Fruit fly (Drosophila melanogaster) whole organism, embryonic: ENCODE data around the gene CG9747.

Source experiments
- CG10147 ChIP-seq: fragments of 200-800 bp; sonication (Bioruptor generic); optimal IDR thresholded peaks from 2 replicates; lab custom pipeline; 2019; ENCODE audit warnings: missing biosample characterization, mild to moderate bottlenecking, missing genetic modification characterization, moderate library complexity
- CG10366 ChIP-seq: fragments of 200-800 bp; sonication (Bioruptor generic); IDR thresholded peaks from 2 replicates; pipeline ENCODE4 v1.3.6; 2022; ENCODE audit warnings: missing biosample characterization, missing genetic modification characterization
- CG10565 ChIP-seq: fragments of 200-800 bp; sonication (Bioruptor generic); optimal IDR thresholded peaks from 3 replicates; lab custom pipeline; 2016; ENCODE audit warnings: missing biosample characterization, mild to moderate bottlenecking, missing genetic modification characterization
- CG11398 ChIP-seq: fragments of 200-800 bp; sonication (Bioruptor generic); optimal IDR thresholded peaks from 2 replicates; lab custom pipeline; 2016; ENCODE audit warnings: missing biosample characterization, missing genetic modification characterization
- CG12659 ChIP-seq: fragments of 200-800 bp; sonication (Bioruptor generic); optimal IDR thresholded peaks from 3 replicates; lab custom pipeline; 2017; ENCODE audit warnings: mild to moderate bottlenecking, missing biosample characterization, missing genetic modification reagents, missing genetic modification characterization
- CG1529 ChIP-seq: fragments of 200-800 bp; sonication (Bioruptor generic); optimal IDR thresholded peaks from 3 replicates; lab custom pipeline; 2018; ENCODE audit warnings: missing biosample characterization, missing genetic modification characterization
- CG15514 ChIP-seq: fragments of 200-800 bp; sonication (Bioruptor generic); optimal IDR thresholded peaks from 3 replicates; lab custom pipeline; 2017; ENCODE audit warnings: missing biosample characterization, missing genetic modification characterization, mild to moderate bottlenecking, moderate library complexity, missing genetic modification reagents
- CG1647 ChIP-seq: fragments of 200-800 bp; sonication (Bioruptor generic); optimal IDR thresholded peaks from 3 replicates; lab custom pipeline; 2016; ENCODE audit warnings: missing biosample characterization, missing genetic modification characterization
- CG16863 ChIP-seq: fragments of 200-800 bp; sonication (Bioruptor generic); optimal IDR thresholded peaks from 3 replicates; lab custom pipeline; 2016; ENCODE audit warnings: missing biosample characterization, missing genetic modification characterization
- CG17328 ChIP-seq: fragments of 200-800 bp; sonication (Bioruptor generic); IDR thresholded peaks from 2 replicates; pipeline ENCODE4 v1.3.6; 2022; ENCODE audit warnings: missing biosample characterization, missing genetic modification characterization
- CG17359 ChIP-seq: fragments of 200-800 bp; sonication (Bioruptor generic); optimal IDR thresholded peaks from 3 replicates; lab custom pipeline; 2018; ENCODE audit warnings: missing biosample characterization, mild to moderate bottlenecking, missing genetic modification characterization, moderate library complexity
- CG17361 ChIP-seq: fragments of 200-800 bp; sonication (Bioruptor generic); IDR thresholded peaks from 3 replicates; pipeline ENCODE4 v1.3.6; 2022; ENCODE audit warnings: missing biosample characterization, missing genetic modification characterization
- CG17912 ChIP-seq: fragments of 200-800 bp; sonication (Bioruptor generic); optimal IDR thresholded peaks from 2 replicates; lab custom pipeline; 2018; ENCODE audit warnings: missing biosample characterization, mild to moderate bottlenecking, missing genetic modification characterization
- CG2678 ChIP-seq: fragments of 200-800 bp; sonication (Bioruptor generic); optimal IDR thresholded peaks from 3 replicates; lab custom pipeline; 2019; ENCODE audit warnings: missing biosample characterization, mild to moderate bottlenecking, missing genetic modification characterization, moderate library complexity
- CG32532 ChIP-seq: fragments of 200-800 bp; sonication (Bioruptor generic); IDR thresholded peaks from 2 replicates; pipeline ENCODE4 v1.3.6; 2022; ENCODE audit warnings: missing biosample characterization, missing genetic modification characterization
- CG32767 ChIP-seq: fragments of 200-800 bp; sonication (Bioruptor generic); IDR thresholded peaks from 2 replicates; pipeline ENCODE4 v1.3.6; 2022; ENCODE audit warnings: missing biosample characterization, missing genetic modification characterization
- CG3847 ChIP-seq: fragments of 200-800 bp; sonication (Bioruptor generic); IDR thresholded peaks from 2 replicates; pipeline ENCODE4 v1.3.6; 2022; ENCODE audit warnings: missing biosample characterization, missing genetic modification characterization
- CG3995 ChIP-seq: fragments of 200-800 bp; sonication (Bioruptor generic); optimal IDR thresholded peaks from 3 replicates; lab custom pipeline; 2016; ENCODE audit warnings: missing biosample characterization, missing genetic modification characterization
- CG4282 ChIP-seq: fragments of 200-800 bp; sonication (Bioruptor generic); optimal IDR thresholded peaks from 2 replicates; lab custom pipeline; 2016; ENCODE audit warnings: missing biosample characterization, missing genetic modification characterization
- CG4854 ChIP-seq: fragments of 200-800 bp; sonication (Bioruptor generic); optimal IDR thresholded peaks from 2 replicates; lab custom pipeline; 2016; ENCODE audit warnings: missing biosample characterization, missing genetic modification characterization, inconsistent platforms
- CG5180 ChIP-seq: fragments of 200-800 bp; sonication (Bioruptor generic); optimal IDR thresholded peaks from 3 replicates; lab custom pipeline; 2017; ENCODE audit warnings: missing biosample characterization, missing genetic modification characterization, mild to moderate bottlenecking, moderate library complexity, missing genetic modification reagents
- CG6813 ChIP-seq: fragments of 200-800 bp; sonication (Bioruptor generic); optimal IDR thresholded peaks from 2 replicates; lab custom pipeline; 2017; ENCODE audit warnings: missing biosample characterization, missing genetic modification characterization, mild to moderate bottlenecking, moderate library complexity, missing genetic modification reagents
- CG8290 ChIP-seq, 3 experiments: fragments of 200-800 bp; sonication (Bioruptor generic); optimal IDR thresholded peaks; 2 replicates each; lab custom pipeline; 2016 to 2019; ENCODE audit warnings: missing biosample characterization in 3 of 3, missing genetic modification characterization in 3 of 3, mild to moderate bottlenecking in 2 of 3, moderate library complexity in 1 of 3
- CrebB ChIP-seq: fragments of 200-800 bp; sonication (Bioruptor generic); optimal IDR thresholded peaks from 3 replicates; lab custom pipeline; 2018; ENCODE audit warnings: missing biosample characterization, mild to moderate bottlenecking, missing genetic modification characterization
- HLH4C ChIP-seq: fragments of 200-800 bp; sonication (Bioruptor generic); IDR thresholded peaks from 3 replicates; pipeline ENCODE4 v1.3.6; 2022; ENCODE audit warnings: missing biosample characterization, missing genetic modification characterization; ENCODE audit not compliant: partially characterized antibody
- Hand ChIP-seq: fragments of 200-800 bp; sonication (Bioruptor generic); optimal IDR thresholded peaks from 2 replicates; lab custom pipeline; 2017; ENCODE audit warnings: mild to moderate bottlenecking, missing biosample characterization, missing genetic modification reagents, missing genetic modification characterization
- MBD-R2 ChIP-seq: fragments of 200-800 bp; sonication (Bioruptor generic); IDR thresholded peaks from 2 replicates; pipeline ENCODE4 v1.3.6; 2022; ENCODE audit warnings: missing biosample characterization, missing genetic modification characterization
- Med ChIP-seq: fragments of 200-800 bp; sonication (Bioruptor generic); peaks from one replicate; lab custom pipeline; 2016; ENCODE audit warnings: missing biosample characterization, missing genetic modification characterization, mild to moderate bottlenecking, inconsistent platforms, moderate library complexity
- Meics ChIP-seq: fragments of 200-800 bp; sonication (Bioruptor generic); optimal IDR thresholded peaks from 2 replicates; lab custom pipeline; 2017; ENCODE audit warnings: missing biosample characterization, mild to moderate bottlenecking, missing genetic modification characterization
- NFAT ChIP-seq: fragments of 200-800 bp; sonication (Bioruptor generic); IDR thresholded peaks from 2 replicates; pipeline ENCODE4 v1.3.6; 2022; ENCODE audit warnings: missing biosample characterization, missing genetic modification characterization
- NfI ChIP-seq: fragments of 200-800 bp; sonication (Bioruptor generic); optimal IDR thresholded peaks from 3 replicates; lab custom pipeline; 2018; ENCODE audit warnings: missing biosample characterization, mild to moderate bottlenecking, missing genetic modification characterization, moderate library complexity
- Ravus ChIP-seq: fragments of 200-800 bp; sonication (Bioruptor generic); IDR thresholded peaks from 2 replicates; pipeline ENCODE4 v1.3.6; 2022; ENCODE audit warnings: missing biosample characterization, missing genetic modification characterization
- Sox100B ChIP-seq: fragments of 200-800 bp; sonication (Bioruptor generic); optimal IDR thresholded peaks from 3 replicates; lab custom pipeline; 2018; ENCODE audit warnings: missing biosample characterization, mild to moderate bottlenecking, missing genetic modification characterization
- Trl ChIP-seq, 3 experiments: fragments of >200 bp in 2 of 3; fragments of 200-800 bp in 1 of 3; sonication (Bioruptor generic) in 1 of 3; optimal IDR thresholded peaks; 2 replicates in 1 of 3; 3 replicates in 2 of 3; lab custom pipeline; 2016 to 2017; ENCODE audit warnings: missing biosample characterization in 1 of 3, missing genetic modification characterization in 1 of 3
- Xbp1 ChIP-seq: fragments of 200-800 bp; sonication (Bioruptor generic); optimal IDR thresholded peaks from 3 replicates; lab custom pipeline; 2016; ENCODE audit warnings: missing biosample characterization, mild to moderate bottlenecking, missing genetic modification characterization
- caup ChIP-seq: fragments of 200-800 bp; sonication (Bioruptor generic); optimal IDR thresholded peaks from 3 replicates; lab custom pipeline; 2017; ENCODE audit warnings: missing biosample characterization, mild to moderate bottlenecking, missing genetic modification characterization, moderate library complexity; ENCODE audit not compliant: severe bottlenecking
- chinmo ChIP-seq: fragments of 200-800 bp; sonication (Bioruptor generic); IDR thresholded peaks from 4 replicates; pipeline ENCODE4 v1.3.6; 2022; ENCODE audit warnings: missing biosample characterization, missing genetic modification characterization; ENCODE audit not compliant: partially characterized antibody
- chn ChIP-seq: fragments of 200-800 bp; sonication (Bioruptor generic); optimal IDR thresholded peaks from 2 replicates; lab custom pipeline; 2016; ENCODE audit warnings: missing biosample characterization, missing genetic modification characterization
- cwo ChIP-seq: fragments of 200-800 bp; sonication (Bioruptor generic); optimal IDR thresholded peaks from 3 replicates; lab custom pipeline; 2017; ENCODE audit warnings: missing biosample characterization, missing genetic modification characterization, mild to moderate bottlenecking, moderate library complexity, missing genetic modification reagents
- gcm2 ChIP-seq: fragments of 200-800 bp; sonication (Bioruptor generic); optimal IDR thresholded peaks from 2 replicates; lab custom pipeline; 2016; ENCODE audit warnings: missing biosample characterization, missing genetic modification characterization
- kni ChIP-seq: fragments of 200-800 bp; sonication (Bioruptor generic); optimal IDR thresholded peaks from 3 replicates; lab custom pipeline; 2017; ENCODE audit warnings: mild to moderate bottlenecking, missing biosample characterization, missing genetic modification reagents, missing genetic modification characterization
- lab ChIP-seq: fragments of 200-800 bp; sonication (Bioruptor generic); optimal IDR thresholded peaks from 3 replicates; lab custom pipeline; 2017; ENCODE audit warnings: missing biosample characterization, missing genetic modification characterization, mild to moderate bottlenecking, moderate library complexity, missing genetic modification reagents
- mld ChIP-seq: fragments of 200-800 bp; sonication (Bioruptor generic); IDR thresholded peaks from 3 replicates; pipeline ENCODE4 v1.3.6; 2022; ENCODE audit warnings: missing biosample characterization, missing genetic modification characterization; ENCODE audit not compliant: partially characterized antibody
- odd ChIP-seq: fragments of 200-800 bp; sonication (Bioruptor generic); optimal IDR thresholded peaks from 2 replicates; lab custom pipeline; 2017; ENCODE audit warnings: missing biosample characterization, mild to moderate bottlenecking, missing genetic modification characterization
- rib ChIP-seq: fragments of 200-800 bp; sonication (Bioruptor generic); IDR thresholded peaks from 2 replicates; pipeline ENCODE4 v1.3.6; 2022; ENCODE audit warnings: missing biosample characterization, missing genetic modification characterization
- shn ChIP-seq: fragments of 200-800 bp; sonication (Bioruptor generic); optimal IDR thresholded peaks from 3 replicates; lab custom pipeline; 2016; ENCODE audit warnings: missing biosample characterization, missing genetic modification characterization
- stc ChIP-seq: fragments of 200-800 bp; sonication (Bioruptor generic); IDR thresholded peaks from 2 replicates; pipeline ENCODE4 v1.3.6; 2022; ENCODE audit warnings: missing biosample characterization, missing genetic modification characterization
- trem ChIP-seq: fragments of 200-800 bp; optimal IDR thresholded peaks from 3 replicates; lab custom pipeline; 2019; ENCODE audit warnings: missing biosample characterization, mild to moderate bottlenecking, missing genetic modification characterization, moderate library complexity
- ttk ChIP-seq: fragments of 200-800 bp; sonication (Bioruptor generic); IDR thresholded peaks from 2 replicates; pipeline ENCODE4 v2.1.2; 2022; ENCODE audit warnings: missing biosample characterization, missing genetic modification characterization

CG9747 gene

DNA sequence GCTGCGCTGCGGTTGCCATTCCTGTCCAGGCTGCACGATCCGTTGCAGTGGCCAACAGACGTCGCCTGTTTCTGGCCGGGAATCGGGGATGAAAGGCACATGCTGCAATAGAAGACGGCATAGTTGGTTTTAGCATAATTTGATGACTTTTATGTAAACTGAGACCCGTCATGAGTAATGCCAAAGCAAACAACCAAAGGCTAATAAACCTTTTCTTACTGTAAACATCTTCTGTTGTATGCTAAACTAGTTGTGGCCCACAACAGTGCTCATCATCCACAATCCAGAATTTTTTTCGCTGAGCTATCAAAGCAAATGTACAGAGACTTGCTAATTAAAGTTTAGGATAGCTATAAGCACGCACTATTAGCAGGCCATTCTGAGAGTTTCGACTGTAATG is 7.7 kb upstream of the CG9747 start (continued):
- TF ChIP-seq Meics (GFP tag; lab: Kevin White, UChicago) (peak; percentile 47), CG3995 (no peak), NFAT (GFP tag; lab: Robert Waterston, UW) (no peak), CG8290 (GFP tag; optimal IDR thresholded peaks at IDR 0.05; lab: Kevin White, UChicago) (no peak), CG8290 (tag; optimal IDR thresholded peaks at IDR 0.05; lab: Kevin White, UChicago) (peak in 1 of 2 experiments; percentile 65), CG1529 (no peak), CG10147 (GFP tag; lab: Kevin White, UChicago) (peak; percentile 5), CG17912 (GFP tag; lab: Kevin White, UChicago) (no peak), MBD-R2 (peak; percentile 14; the same call in 1 of the 2 replicates), CG12659 (GFP tag; lab: Kevin White, UChicago) (peak; percentile 19), CG1647 (GFP tag; lab: Kevin White, UChicago) (peak; percentile 11), Ravus (GFP tag; lab: Robert Waterston, UW) (no peak), CG2678 (peak; percentile 67), odd (GFP tag; lab: Kevin White, UChicago) (peak; percentile 16), chn (GFP tag; lab: Kevin White, UChicago) (no peak), CrebB (tag; lab: Kevin White, UChicago) (peak; percentile 33), CG4854 (GFP tag; lab: Kevin White, UChicago) (no peak), CG4282 (GFP tag; lab: Kevin White, UChicago) (no peak), ttk (GFP tag; lab: Robert Waterston, UW) (no peak), CG3847 (GFP tag; lab: Robert Waterston, UW) (0 out of 2 replicates have a peak, but pooled peaks have one; percentile 8), CG17361 (GFP tag; lab: Robert Waterston, UW) (no peak), NfI (GFP tag; lab: Kevin White, UChicago) (no peak), HLH4C (GFP tag; lab: Robert Waterston, UW) (no peak), CG17359 (tag; lab: Kevin White, UChicago) (no peak), Sox100B (GFP tag; lab: Kevin White, UChicago) (no peak), Xbp1 (GFP tag; lab: Kevin White, UChicago) (no peak), Med (GFP tag; lab: Kevin White, UChicago) (peak; percentile 89), CG16863 (GFP tag; lab: Kevin White, UChicago) (no peak), cwo (GFP tag; lab: Kevin White, UChicago) (peak; percentile 38), CG32767 (GFP tag; lab: Robert Waterston, UW) (no peak), caup (GFP tag; lab: Kevin White, UChicago) (peak; percentile 26), Hand (GFP tag; lab: Kevin White, UChicago) (peak; percentile 22), CG5180 (GFP tag; lab: Kevin White, UChicago) (peak; percentile 1), CG10366 (GFP tag; lab: Robert Waterston, UW) (0 out of 2 replicates have a peak, but pooled peaks have one; percentile 14), CG10565 (GFP tag; lab: Kevin White, UChicago) (no peak), gcm2 (GFP tag; lab: Kevin White, UChicago) (no peak), CG11398 (GFP tag; lab: Kevin White, UChicago) (no peak), rib (GFP tag; lab: Robert Waterston, UW) (peak; percentile 36; the same call in 1 of the 2 replicates), kni (GFP tag; lab: Kevin White, UChicago) (peak; percentile 11), chinmo (GFP tag; lab: Robert Waterston, UW) (no peak), CG17328 (GFP tag; lab: Robert Waterston, UW) (no peak), shn (GFP tag; lab: Kevin White, UChicago) (no peak), mld (GFP tag; lab: Robert Waterston, UW) (no peak), CG32532 (GFP tag; lab: Robert Waterston, UW) (no peak), trem (tag; lab: Kevin White, UChicago) (no peak), stc (no peak), CG6813 (GFP tag; lab: Kevin White, UChicago) (no peak), CG15514 (GFP tag; lab: Kevin White, UChicago) (peak; percentile 48), Trl (optimal IDR thresholded peaks at IDR 0.05; lab: Kevin White, UChicago) (no peak), Trl (GFP tag; optimal IDR thresholded peaks at IDR 0.05; lab: Kevin White, UChicago) (no peak), lab (GFP tag; lab: Kevin White, UChicago) (peak; percentile 62)
